Fruit fly (Drosophila melanogaster) whole organism, wandering third instar larva: ENCODE results near the gene faf.

Source experiments
- Dif ChIP-seq: fragments of 200-275, 200-300 bp; sonication (Bioruptor generic); optimal IDR thresholded peaks from 2 replicates; lab custom pipeline; 2018; ENCODE audit warnings: missing biosample characterization, missing genetic modification characterization; ENCODE audit not compliant: partially characterized antibody
- GATAd ChIP-seq: sonication (Bioruptor generic); optimal IDR thresholded peaks from 2 replicates; lab custom pipeline; 2016; ENCODE audit warnings: missing biosample characterization, missing genetic modification characterization
- Hnf4 ChIP-seq: fragments of 200-800 bp; sonication (Bioruptor generic); optimal IDR thresholded peaks from 2 replicates; lab custom pipeline; 2016; ENCODE audit warnings: missing biosample characterization, mild to moderate bottlenecking, missing genetic modification characterization
- Hr83 ChIP-seq: fragments of 200-300 bp; sonication (Bioruptor generic); optimal IDR thresholded peaks from 2 replicates; lab custom pipeline; 2016; ENCODE audit warnings: missing biosample characterization, mild to moderate bottlenecking, missing genetic modification characterization, moderate library complexity; ENCODE audit not compliant: poor library complexity, severe bottlenecking
- N ChIP-seq: fragments of >200 bp; optimal IDR thresholded peaks from 2 replicates; lab custom pipeline; 2018; ENCODE audit warnings: missing biosample characterization, missing external identifiers, missing genetic modification characterization
- OdsH ChIP-seq: fragments of 200-800 bp; sonication (Bioruptor generic); optimal IDR thresholded peaks from 2 replicates; lab custom pipeline; 2016; ENCODE audit warnings: missing biosample characterization, mild to moderate bottlenecking, missing genetic modification characterization
- ey ChIP-seq: fragments of 200-800 bp; sonication (Bioruptor generic); optimal IDR thresholded peaks from 2 replicates; lab custom pipeline; 2016; ENCODE audit warnings: missing biosample characterization, missing genetic modification characterization
- foxo ChIP-seq, 2 experiments: fragments of 200-800 bp; sonication (Bioruptor generic); optimal IDR thresholded peaks; 2 replicates in 1 of 2; 3 replicates in 1 of 2; lab custom pipeline; 2016 to 2017; ENCODE audit warnings: missing biosample characterization in 2 of 2, missing genetic modification characterization in 2 of 2
- fru ChIP-seq: fragments of 200-800 bp; sonication (Bioruptor generic); optimal IDR thresholded peaks from 3 replicates; lab custom pipeline; 2016; ENCODE audit warnings: missing biosample characterization, mild to moderate bottlenecking, missing genetic modification characterization
- lola ChIP-seq: fragments of >200 bp; optimal IDR thresholded peaks from 2 replicates; lab custom pipeline; 2017; ENCODE audit warnings: missing biosample characterization, missing genetic modification characterization
- psq ChIP-seq: fragments of 200-800 bp; sonication (Bioruptor generic); optimal IDR thresholded peaks from 3 replicates; lab custom pipeline; 2017; ENCODE audit warnings: missing biosample characterization, mild to moderate bottlenecking, missing genetic modification characterization, moderate library complexity
- tai ChIP-seq: sonication (Bioruptor generic); optimal IDR thresholded peaks from 2 replicates; lab custom pipeline; 2016; ENCODE audit warnings: missing biosample characterization, missing genetic modification characterization

dm6 chr3R:31824200-31824599, 47.4 kb downstream of the faf start:
- TF ChIP-seq fru (GFP tag; lab: Kevin White, UChicago), result no peak
- no peak for TF ChIP-seq ey (GFP tag; lab: Kevin White, UChicago)
- TF ChIP-seq psq (GFP tag; lab: Kevin White, UChicago), result no peak
- TF ChIP-seq lola (GFP tag; lab: Kevin White, UChicago), result no peak
- TF ChIP-seq Hr83 (GFP tag; lab: Kevin White, UChicago), result no peak
- no peak for TF ChIP-seq OdsH
- no peak for TF ChIP-seq foxo (GFP tag; optimal IDR thresholded peaks at IDR 0.05; lab: Kevin White, UChicago)
- no peak for TF ChIP-seq GATAd (GFP tag; lab: Kevin White, UChicago)
- no peak for TF ChIP-seq N (GFP tag; lab: Kevin White, UChicago)
- TF ChIP-seq Dif (GFP tag; lab: Kevin White, UChicago), result no peak
- no peak for TF ChIP-seq Hnf4 (GFP tag; lab: Kevin White, UChicago)
- no peak for TF ChIP-seq tai (GFP tag; lab: Kevin White, UChicago)
